Worm (Caenorhabditis elegans) whole organism, mixed stage, embryonic: ENCODE results near the gene irld-32.

ENCODE experiments used
- M03D4.4 ChIP-seq: sonication (generic microtip); optimal IDR thresholded peaks from 2 replicates; lab custom pipeline; 2017; ENCODE audit warnings: mild to moderate bottlenecking, missing genetic modification characterization, missing compliant biosample characterization
- ceh-39 ChIP-seq: fragments of 150-350 bp; optimal IDR thresholded peaks from 2 replicates; lab custom pipeline; 2014; ENCODE audit warnings: missing biosample characterization, missing genetic modification characterization
- elt-1 ChIP-seq: sonication (generic microtip); optimal IDR thresholded peaks from 2 replicates; lab custom pipeline; 2017; ENCODE audit warnings: missing genetic modification characterization, mild to moderate bottlenecking, missing compliant biosample characterization, antibody characterized with exemption, moderate library complexity, borderline replicate concordance; ENCODE audit not compliant: insufficient read depth
- lin-13 ChIP-seq: fragments of 150-350 bp; optimal IDR thresholded peaks from 2 replicates; lab custom pipeline; 2014; ENCODE audit warnings: missing biosample characterization, missing genetic modification characterization
- mls-2 ChIP-seq: sonication (generic microtip); optimal IDR thresholded peaks from 2 replicates; lab custom pipeline; 2016; ENCODE audit warnings: mild to moderate bottlenecking, missing genetic modification characterization, moderate library complexity, missing compliant biosample characterization
- nhr-12 ChIP-seq: fragments of 150-350 bp; optimal IDR thresholded peaks from 2 replicates; lab custom pipeline; 2014; ENCODE audit warnings: missing biosample characterization, missing genetic modification characterization
- nhr-237 ChIP-seq: fragments of 150-350 bp; optimal IDR thresholded peaks from 2 replicates; lab custom pipeline; 2014; ENCODE audit warnings: missing biosample characterization, missing genetic modification characterization
- nhr-76 ChIP-seq: sonication (generic microtip); optimal IDR thresholded peaks from 2 replicates; lab custom pipeline; 2017; ENCODE audit warnings: missing biosample characterization, missing genetic modification characterization
- pha-4 ChIP-seq: fragments of 150-350 bp; optimal IDR thresholded peaks from 2 replicates; lab custom pipeline; 2018; ENCODE audit warnings: missing biosample characterization, missing genetic modification reagents, missing genetic modification characterization
- snpc-4 ChIP-seq: fragments of 150-350 bp; optimal IDR thresholded peaks from 2 replicates; lab custom pipeline; 2014; ENCODE audit warnings: missing biosample characterization, missing genetic modification characterization
- unc-39 ChIP-seq: fragments of 150-350 bp; optimal IDR thresholded peaks from 2 replicates; lab custom pipeline; 2014; ENCODE audit warnings: missing biosample characterization, missing genetic modification characterization
- ztf-11 ChIP-seq: fragments of 150-350 bp; optimal IDR thresholded peaks from 2 replicates; lab custom pipeline; 2014; ENCODE audit warnings: missing biosample characterization, missing genetic modification characterization

DNA sequence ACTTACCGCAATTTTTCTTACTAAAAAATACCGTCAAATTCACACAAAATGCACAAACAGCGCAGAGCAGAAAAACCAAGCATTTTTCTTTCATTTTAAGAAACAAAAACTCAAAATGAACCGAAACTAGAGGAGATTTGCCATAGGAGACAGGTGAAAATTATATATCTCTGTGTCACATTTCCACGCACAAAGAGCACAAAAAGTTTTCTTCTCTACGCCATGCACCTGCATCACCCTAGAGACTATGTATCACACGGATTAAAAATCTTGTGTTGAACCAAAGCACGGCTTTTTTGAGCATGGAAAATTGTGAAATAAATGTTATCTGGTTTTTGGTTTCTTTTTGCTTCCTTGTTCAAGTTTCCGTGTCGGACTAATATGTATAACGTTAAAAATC, 27.9 kb upstream of the irld-32 start, which contains the start of gene irld-15:
- TF ChIP-seq snpc-4 (tag; lab: Kevin White, UChicago): no peak
- TF ChIP-seq pha-4 (tag; lab: Kevin White, UChicago): no peak
- TF ChIP-seq nhr-237 (tag; lab: Kevin White, UChicago): no peak
- no peak for TF ChIP-seq lin-13 (tag; lab: Kevin White, UChicago)
- TF ChIP-seq nhr-76 (tag; lab: Kevin White, UChicago): no peak
- TF ChIP-seq mls-2 (tag; lab: Kevin White, UChicago): no peak
- TF ChIP-seq elt-1 (tag; lab: Kevin White, UChicago): no peak
- TF ChIP-seq unc-39 (tag; lab: Kevin White, UChicago): no peak
- TF ChIP-seq nhr-12 (tag; lab: Kevin White, UChicago): no peak
- no peak for TF ChIP-seq ceh-39
- no peak for TF ChIP-seq M03D4.4 (tag; lab: Kevin White, UChicago)
- TF ChIP-seq ztf-11 (tag; lab: Kevin White, UChicago): no peak
